Worm (Caenorhabditis elegans) whole organism, late embryonic: ENCODE measurements around the gene Y32F6A.5.
"Not testable (repeated sequence)": the region's sequence is repeated elsewhere in the genome, so short reads cannot be mapped to it uniquely, and the experiment has no call there.

ENCODE experiments used
- C08G9.2 ChIP-seq: sonication (generic microtip); optimal IDR thresholded peaks from 2 replicates; lab custom pipeline; 2016; ENCODE audit warnings: mild to moderate bottlenecking, missing genetic modification characterization, moderate library complexity, missing compliant biosample characterization
- C38D4.7 ChIP-seq: fragments of 200-800 bp; sonication (Bioruptor generic); optimal IDR thresholded peaks from 2 replicates; lab custom pipeline; 2018; ENCODE audit warnings: mild to moderate bottlenecking, missing genetic modification characterization, moderate library complexity, missing compliant biosample characterization
- ceh-19 ChIP-seq: fragments of 200-800 bp; sonication (Bioruptor generic); optimal IDR thresholded peaks from 2 replicates; lab custom pipeline; 2018; ENCODE audit warnings: mild to moderate bottlenecking, missing genetic modification characterization, missing compliant biosample characterization
- ceh-2 ChIP-seq: sonication (generic microtip); optimal IDR thresholded peaks from 2 replicates; lab custom pipeline; 2016; ENCODE audit warnings: missing genotype, missing genetic modification characterization, missing compliant biosample characterization
- ceh-22 ChIP-seq: sonication (generic microtip); optimal IDR thresholded peaks from 2 replicates; lab custom pipeline; 2017; ENCODE audit warnings: missing biosample characterization, missing genetic modification characterization
- ceh-31 ChIP-seq: sonication (generic microtip); optimal IDR thresholded peaks from 2 replicates; lab custom pipeline; 2016; ENCODE audit warnings: missing genetic modification characterization, missing compliant biosample characterization
- ceh-45 ChIP-seq: fragments of 200-800 bp; sonication (Bioruptor generic); IDR thresholded peaks from 2 replicates; pipeline ENCODE4 v1.3.6; 2022; ENCODE audit warnings: missing genetic modification reagents, missing genetic modification characterization, missing compliant biosample characterization
- ceh-48 ChIP-seq: sonication (generic microtip); optimal IDR thresholded peaks from 2 replicates; lab custom pipeline; 2016; ENCODE audit warnings: missing genetic modification characterization, inconsistent platforms, missing compliant biosample characterization
- ceh-9 ChIP-seq: sonication (generic microtip); optimal IDR thresholded peaks from 2 replicates; lab custom pipeline; 2016; ENCODE audit warnings: mild to moderate bottlenecking, missing genetic modification characterization, inconsistent platforms, missing compliant biosample characterization
- dmd-4 ChIP-seq: sonication (generic microtip); optimal IDR thresholded peaks from 2 replicates; lab custom pipeline; 2016; ENCODE audit warnings: borderline replicate concordance, missing genetic modification characterization, missing compliant biosample characterization
- ets-4 ChIP-seq: sonication (generic microtip); optimal IDR thresholded peaks from 2 replicates; lab custom pipeline; 2016; ENCODE audit warnings: missing genetic modification characterization, missing compliant biosample characterization
- eyg-1 ChIP-seq: sonication (generic microtip); optimal IDR thresholded peaks from 2 replicates; lab custom pipeline; 2016; ENCODE audit warnings: missing genotype, missing genetic modification characterization, missing compliant biosample characterization
- gmeb-2 ChIP-seq: sonication (generic microtip); optimal IDR thresholded peaks from 2 replicates; lab custom pipeline; 2016; ENCODE audit warnings: missing genetic modification characterization, inconsistent platforms, missing compliant biosample characterization
- hlh-30 ChIP-seq: sonication (generic microtip); optimal IDR thresholded peaks from 2 replicates; lab custom pipeline; 2017; ENCODE audit warnings: antibody characterized with exemption, missing genetic modification characterization, missing compliant biosample characterization; ENCODE audit not compliant: insufficient read depth
- lin-11 ChIP-seq: fragments of 200-800 bp; sonication (Bioruptor generic); optimal IDR thresholded peaks from 2 replicates; lab custom pipeline; 2018; ENCODE audit warnings: mild to moderate bottlenecking, missing genetic modification characterization, missing compliant biosample characterization
- madf-2 ChIP-seq: sonication (generic microtip); optimal IDR thresholded peaks from 2 replicates; lab custom pipeline; 2017; ENCODE audit warnings: missing genetic modification characterization, missing compliant biosample characterization
- mec-3 ChIP-seq: sonication (generic microtip); optimal IDR thresholded peaks from 2 replicates; lab custom pipeline; 2016; ENCODE audit warnings: borderline replicate concordance, missing genetic modification characterization, missing compliant biosample characterization
- nfya-1 ChIP-seq: sonication (generic microtip); optimal IDR thresholded peaks from 2 replicates; lab custom pipeline; 2017; ENCODE audit warnings: missing genetic modification characterization, mild to moderate bottlenecking, missing compliant biosample characterization, antibody characterized with exemption, moderate library complexity
- nhr-11 ChIP-seq: fragments of 150-350 bp; optimal IDR thresholded peaks from 2 replicates; lab custom pipeline; 2014; ENCODE audit warnings: missing biosample characterization, missing genetic modification characterization
- pag-3 ChIP-seq: sonication (generic microtip); optimal IDR thresholded peaks from 2 replicates; lab custom pipeline; 2016; ENCODE audit warnings: missing compliant biosample characterization, missing genetic modification characterization, borderline replicate concordance
- pax-1 ChIP-seq: fragments of 150-350 bp; optimal IDR thresholded peaks from 2 replicates; lab custom pipeline; 2014; ENCODE audit warnings: missing biosample characterization, missing genetic modification characterization
- pqm-1 ChIP-seq: sonication (generic microtip); optimal IDR thresholded peaks from 2 replicates; lab custom pipeline; 2016; ENCODE audit warnings: missing genetic modification characterization, missing compliant biosample characterization
- ref-2 ChIP-seq: sonication (generic microtip); optimal IDR thresholded peaks from 2 replicates; lab custom pipeline; 2016; ENCODE audit warnings: missing genetic modification characterization, missing compliant biosample characterization
- sdc-2 ChIP-seq: sonication (generic microtip); optimal IDR thresholded peaks from 2 replicates; lab custom pipeline; 2016; ENCODE audit warnings: missing genotype, missing genetic modification characterization, missing compliant biosample characterization
- sox-2 ChIP-seq: fragments of 200-800 bp; sonication (Bioruptor generic); IDR thresholded peaks from 2 replicates; pipeline ENCODE4 v1.3.6; 2022; ENCODE audit warnings: missing genetic modification reagents, missing genetic modification characterization, missing compliant biosample characterization
- sox-4 ChIP-seq: sonication (generic microtip); optimal IDR thresholded peaks from 2 replicates; lab custom pipeline; 2017; ENCODE audit warnings: mild to moderate bottlenecking, missing genetic modification characterization, inconsistent platforms, missing compliant biosample characterization
- syd-9 ChIP-seq: sonication (generic microtip); optimal IDR thresholded peaks from 2 replicates; lab custom pipeline; 2016; ENCODE audit warnings: mild to moderate bottlenecking, missing genetic modification characterization, moderate library complexity, missing compliant biosample characterization
- tbx-7 ChIP-seq: sonication (generic microtip); optimal IDR thresholded peaks from 2 replicates; lab custom pipeline; 2016; ENCODE audit warnings: missing genotype, missing genetic modification characterization, missing compliant biosample characterization
- unc-3 ChIP-seq, 2 experiments: fragments of 200-800 bp in 1 of 2; sonication (Bioruptor generic) in 1 of 2; sonication (generic microtip) in 1 of 2; conservative IDR thresholded peaks in 1 of 2; optimal IDR thresholded peaks in 1 of 2; 2 replicates each; pipeline versions ENCODE4 v1.3.6 to Lab custom; 2016 to 2022; ENCODE audit warnings: missing compliant biosample characterization in 2 of 2, missing genetic modification characterization in 2 of 2, missing genetic modification reagents in 1 of 2
- zip-5 ChIP-seq: sonication (generic microtip); optimal IDR thresholded peaks from 2 replicates; lab custom pipeline; 2016; ENCODE audit warnings: missing genetic modification characterization, missing compliant biosample characterization

Y32F6A.5 gene

DNA sequence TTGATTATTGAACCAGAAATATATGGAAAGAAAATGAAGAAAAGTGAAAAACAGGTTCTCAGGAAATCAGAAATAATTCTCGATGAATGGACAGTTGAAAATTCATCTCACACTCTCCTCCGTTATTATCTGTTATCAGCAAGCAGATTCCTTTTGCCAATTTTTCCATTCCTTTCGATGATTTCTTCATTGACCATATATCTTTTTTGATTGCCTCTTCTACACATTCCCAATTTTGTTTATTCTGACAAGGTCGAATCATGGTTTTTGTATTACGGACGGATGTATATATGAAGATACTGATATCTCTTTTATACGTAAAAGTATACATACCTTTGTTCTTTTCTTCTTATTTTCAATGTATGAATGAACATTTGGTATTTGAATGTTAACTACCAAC, 7.3 kb upstream of the Y32F6A.5 start:
- TF ChIP-seq nhr-11 (no peak), sox-2 (no peak), ceh-9 (no peak), ceh-45 (GFP tag; lab: Robert Waterston, UW) (no peak), eyg-1 (tag; lab: Kevin White, UChicago) (no peak)

DNA sequence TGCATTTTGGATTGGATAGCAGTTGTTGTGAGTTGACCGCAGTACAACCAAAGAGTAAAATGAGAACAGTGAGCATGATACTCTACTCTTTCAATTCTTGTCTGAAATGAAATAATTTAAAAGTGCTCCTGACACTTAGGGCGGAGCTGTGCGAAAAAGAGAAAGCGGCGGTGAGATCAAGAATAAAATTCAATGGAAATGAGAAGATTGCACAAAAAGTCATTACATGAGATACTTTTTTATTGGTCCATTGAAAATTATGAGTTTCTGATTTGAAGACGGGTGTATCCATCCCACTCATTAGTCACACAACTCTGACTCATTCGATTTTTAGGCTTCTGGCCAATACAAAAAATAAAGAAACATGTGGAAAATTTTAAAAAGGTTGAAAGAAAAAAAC, 3.8 kb upstream of the Y32F6A.5 start, which contains the start of gene F22E12.1:
Gene F22E12.1 (minus strand): TSS at position 101 of the 400 bp plus-strand sequence.
- TF ChIP-seq ceh-22 (tag; lab: Kevin White, UChicago), result no peak
- TF ChIP-seq pqm-1 (tag; lab: Kevin White, UChicago), result no peak
- no peak for TF ChIP-seq pag-3 (tag; lab: Kevin White, UChicago)
- TF ChIP-seq gmeb-2 (tag; lab: Kevin White, UChicago), result no peak
- no peak for TF ChIP-seq pax-1 (tag; lab: Kevin White, UChicago)
- TF ChIP-seq unc-3 (GFP tag; conservative IDR thresholded peaks at IDR 0.05; lab: Robert Waterston, UW), result no peak
- TF ChIP-seq unc-3 (tag; optimal IDR thresholded peaks at IDR 0.05; lab: Kevin White, UChicago), result no peak
- TF ChIP-seq madf-2 (tag; lab: Kevin White, UChicago), result no peak
- no peak for TF ChIP-seq ref-2 (tag; lab: Kevin White, UChicago)
- no peak for TF ChIP-seq sox-4
- no peak for TF ChIP-seq ceh-2 (tag; lab: Kevin White, UChicago)
- no peak for TF ChIP-seq C38D4.7 (GFP tag; lab: Kevin White, UChicago)
- TF ChIP-seq ceh-48 (tag; lab: Kevin White, UChicago), result no peak
- no peak for TF ChIP-seq dmd-4 (tag; lab: Kevin White, UChicago)
- no peak for TF ChIP-seq lin-11
- TF ChIP-seq ceh-19, result no peak
- no peak for TF ChIP-seq C08G9.2 (tag; lab: Kevin White, UChicago)
- TF ChIP-seq syd-9 (tag; lab: Kevin White, UChicago), result no peak
- TF ChIP-seq, all 69 proteins: peak for 0

DNA sequence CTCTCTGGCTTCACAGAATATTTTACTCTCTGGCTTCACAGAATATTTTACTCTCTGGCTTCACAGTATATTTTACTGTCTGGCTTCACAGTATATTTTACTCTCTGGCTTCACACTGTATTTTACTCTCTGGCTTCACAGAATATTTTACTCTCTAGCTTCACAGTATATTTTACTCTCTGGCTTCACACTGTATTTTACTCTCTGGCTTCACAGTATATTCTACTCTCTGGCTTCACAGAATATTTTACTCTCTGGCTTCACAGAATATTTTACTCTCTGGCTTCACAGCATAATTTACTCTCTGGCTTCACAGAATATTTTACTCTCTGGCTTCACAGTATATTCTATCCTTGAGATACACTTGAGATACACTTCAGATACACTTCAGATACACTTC, 3.0 kb downstream of the Y32F6A.5 start:
- TF ChIP-seq ceh-45 (GFP tag; lab: Robert Waterston, UW) (peak; percentile 66; the same call in 1 of the 2 replicates), unc-3 (GFP tag; conservative IDR thresholded peaks at IDR 0.05; lab: Robert Waterston, UW) (peak; percentile 73; the same call in 1 of the 2 replicates)
- not testable (repeated sequence) for TF ChIP-seq unc-3 (tag; optimal IDR thresholded peaks at IDR 0.05; lab: Kevin White, UChicago)

DNA sequence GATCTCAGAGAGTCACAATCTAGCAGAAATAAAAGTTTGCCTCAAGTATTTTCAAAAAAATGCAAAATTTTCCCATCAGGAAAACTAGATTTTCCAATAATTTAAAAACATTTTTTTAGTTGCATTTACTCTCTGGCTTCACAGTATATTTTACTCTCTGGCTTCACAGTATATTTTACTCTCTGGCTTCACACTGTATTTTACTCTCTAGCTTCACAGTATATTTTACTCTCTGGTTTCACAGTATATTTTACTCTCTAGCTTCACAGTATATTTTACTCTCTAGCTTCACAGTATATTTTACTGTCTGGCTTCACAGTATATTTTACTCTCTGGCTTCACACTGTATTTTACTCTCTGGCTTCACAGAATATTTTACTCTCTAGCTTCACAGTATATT, 4.1 kb downstream of the Y32F6A.5 start:
- TF ChIP-seq ceh-45 (GFP tag; lab: Robert Waterston, UW) (0 out of 2 replicates have a peak, but pooled peaks have one; percentile 20), unc-3 (GFP tag; conservative IDR thresholded peaks at IDR 0.05; lab: Robert Waterston, UW) (peak; percentile 56; the same call in 1 of the 2 replicates)
- not testable (repeated sequence) for TF ChIP-seq unc-3 (tag; optimal IDR thresholded peaks at IDR 0.05; lab: Kevin White, UChicago)
- TF ChIP-seq, all 69 proteins: peak for 2; not testable (repeated sequence) for 67

DNA sequence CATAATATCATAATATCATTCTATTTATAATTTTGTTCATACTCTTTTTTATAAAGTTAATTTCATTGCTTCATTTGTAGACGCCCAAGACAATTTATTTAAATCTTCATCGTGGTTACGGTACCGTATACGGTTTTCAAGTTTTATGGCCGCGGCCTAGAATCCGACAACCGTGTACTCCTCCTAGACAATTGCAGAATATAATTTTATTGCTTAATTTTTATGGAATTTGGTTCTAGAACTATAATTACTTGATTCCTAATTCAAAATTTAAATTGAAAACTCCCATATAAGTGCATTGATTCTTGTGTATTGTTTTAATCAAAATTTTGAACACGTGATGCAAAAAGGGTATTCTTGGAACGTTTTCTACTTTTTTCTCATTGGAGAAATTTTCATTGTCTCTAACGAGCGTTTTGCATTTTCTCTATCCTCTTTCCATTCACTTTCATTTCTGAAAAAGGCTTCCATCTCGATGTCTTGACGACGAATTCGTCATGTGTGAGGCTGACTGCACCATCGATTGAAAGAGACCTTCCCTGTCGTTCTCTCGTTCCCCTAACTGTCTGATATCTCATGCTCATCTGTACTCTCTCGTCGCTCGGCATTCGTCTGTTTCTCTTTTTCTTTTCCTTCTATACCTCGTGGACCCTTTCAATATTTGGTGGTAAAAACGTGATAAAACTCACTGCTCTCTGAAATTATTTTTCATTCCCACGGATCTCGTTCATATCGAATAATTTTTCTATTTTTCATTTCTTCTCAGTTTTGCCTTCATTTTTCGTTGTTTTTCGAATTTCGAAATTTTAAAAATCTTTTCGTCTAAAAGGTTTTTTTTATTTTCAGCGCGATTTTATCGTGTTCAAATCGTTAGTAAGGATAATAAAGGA, 12.0 kb downstream of the Y32F6A.5 start, which contains the start of gene pap-1:
Gene pap-1 (plus strand): TSS at position 840 of the 890 bp plus-strand sequence.
- TF ChIP-seq tbx-7 (tag; lab: Kevin White, UChicago) (peak; percentile 41), ceh-31 (tag; lab: Kevin White, UChicago) (peak; percentile 50), nfya-1 (tag; lab: Kevin White, UChicago) (peak; percentile 17), pag-3 (tag; lab: Kevin White, UChicago) (no peak), zip-5 (tag; lab: Kevin White, UChicago) (peak; percentile 21), sox-2 (no peak), mec-3 (tag; lab: Kevin White, UChicago) (no peak), C08G9.2 (tag; lab: Kevin White, UChicago) (peak; percentile 37), sdc-2 (tag; lab: Kevin White, UChicago) (no peak), ceh-2 (tag; lab: Kevin White, UChicago) (peak; percentile 35), ceh-45 (GFP tag; lab: Robert Waterston, UW) (no peak), hlh-30 (tag; lab: Kevin White, UChicago) (peak; percentile 88), ets-4 (tag; lab: Kevin White, UChicago) (peak; percentile 3)
